Worm (Caenorhabditis elegans): Measurements from ENCODE around the gene him-6.
"Not testable (repeated sequence)": the region's sequence is repeated elsewhere in the genome, so short reads cannot be mapped to it uniquely, and the experiment has no call there.

him-6 gene

DNA sequence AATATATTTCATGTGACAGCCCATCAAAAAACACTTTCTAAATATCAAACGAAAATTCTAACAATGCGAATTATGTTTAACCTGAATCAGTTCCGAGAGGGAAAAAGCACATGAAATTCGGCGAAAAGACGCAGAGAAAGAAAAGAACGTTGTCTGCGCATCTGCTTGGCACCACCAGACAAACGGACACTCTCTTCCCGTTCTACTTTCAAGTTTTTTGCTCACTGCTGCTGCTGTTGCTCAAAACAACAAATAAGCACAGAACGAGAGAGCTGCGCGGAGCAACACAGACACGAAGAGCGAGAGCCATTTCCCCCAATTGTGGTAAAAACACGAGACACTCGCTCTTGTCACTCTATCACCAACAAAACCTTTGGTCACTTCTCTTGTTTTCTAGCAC lies 25.8 kb upstream of the him-6 start:
- peak; percentile 33 for TF ChIP-seq lin-39 (tag; optimal IDR thresholded peaks at IDR 0.05)
- peak; percentile 67 for TF ChIP-seq fkh-10 (GFP tag; optimal IDR thresholded peaks at IDR 0.05)
- no peak for TF ChIP-seq nhr-25 (tag; optimal IDR thresholded peaks at IDR 0.05)
- no peak for TF ChIP-seq ama-1 (optimal IDR thresholded peaks at IDR 0.05)
- no peak for TF ChIP-seq unc-62 (GFP tag; optimal IDR thresholded peaks at IDR 0.05)
- TF ChIP-seq eor-1 (tag; optimal IDR thresholded peaks at IDR 0.05): no peak

DNA sequence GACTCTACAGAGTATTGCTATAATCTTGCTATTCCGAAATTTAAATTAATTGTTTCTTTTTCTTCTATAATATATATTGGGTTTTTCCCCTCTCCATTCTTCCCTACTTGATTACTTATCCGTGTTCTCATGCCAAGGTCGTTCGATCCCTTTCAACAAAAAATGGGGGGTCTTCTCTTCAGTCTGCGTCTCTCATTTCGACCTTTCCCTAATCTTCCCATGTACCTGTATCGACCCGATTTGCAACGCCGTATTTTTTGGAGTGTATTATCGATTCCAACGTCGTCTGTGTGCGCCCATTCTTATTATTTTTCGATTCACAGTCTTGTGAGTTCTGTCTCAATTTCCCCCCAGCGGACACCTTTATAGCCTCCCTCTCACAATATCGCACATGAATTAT lies 22.8 kb upstream of the him-6 start:
- TF ChIP-seq egl-5 (tag; optimal IDR thresholded peaks at IDR 0.05) (no peak), fkh-2 (tag; optimal IDR thresholded peaks at IDR 0.05) (no peak), nhr-23 (tag; optimal IDR thresholded peaks at IDR 0.05) (peak; percentile 24), ceh-82 (tag; optimal IDR thresholded peaks at IDR 0.05) (no peak), ceh-9 (tag; optimal IDR thresholded peaks at IDR 0.05) (no peak), snpc-4 (tag; optimal IDR thresholded peaks at IDR 0.05) (no peak), nhr-25 (tag; optimal IDR thresholded peaks at IDR 0.05) (peak; percentile 53), R02D3.7 (tag; optimal IDR thresholded peaks at IDR 0.05) (no peak), skn-1 (tag; optimal IDR thresholded peaks at IDR 0.05) (no peak), elt-3 (tag; optimal IDR thresholded peaks at IDR 0.05) (no peak), elt-2 (tag; optimal IDR thresholded peaks at IDR 0.05) (no peak), nhr-77 (tag; optimal IDR thresholded peaks at IDR 0.05) (no peak), nhr-76 (tag; optimal IDR thresholded peaks at IDR 0.05) (no peak), nhr-67 (tag; optimal IDR thresholded peaks at IDR 0.05) (no peak), ZK546.5 (tag; optimal IDR thresholded peaks at IDR 0.05) (no peak), lin-15B (tag; optimal IDR thresholded peaks at IDR 0.05) (no peak), ceh-28 (tag; optimal IDR thresholded peaks at IDR 0.05) (peak; percentile 57), nfya-1 (tag; optimal IDR thresholded peaks at IDR 0.05; ENCODE audit: insufficient read depth) (no peak), fkh-10 (GFP tag; optimal IDR thresholded peaks at IDR 0.05) (no peak)

DNA sequence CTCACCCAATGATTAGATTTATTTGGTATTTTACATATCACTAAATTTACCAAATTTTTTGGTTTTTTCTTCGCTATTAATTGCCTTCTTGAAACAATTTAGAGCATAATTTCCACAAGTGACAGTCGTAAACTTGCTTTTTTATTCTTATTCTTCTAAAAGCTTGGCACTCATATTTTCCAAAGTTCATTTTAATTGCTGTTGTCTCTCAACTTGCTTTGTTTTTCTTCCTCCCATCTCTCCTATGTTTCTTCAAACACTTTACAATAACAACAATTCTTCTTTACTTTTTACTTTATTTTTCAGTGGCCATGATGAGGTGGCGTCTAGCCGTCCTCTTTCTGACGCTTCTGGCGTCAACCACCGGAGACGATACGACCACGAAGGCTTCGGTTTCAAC lies 22.2 kb upstream of the him-6 start, which contains the start of gene igdb-2:
TSS of gene igdb-2 (plus strand) at position 301 of the 400 bp plus-strand sequence.
- no peak for TF ChIP-seq fos-1 (tag; optimal IDR thresholded peaks at IDR 0.05)
- no peak for TF ChIP-seq eor-1 (tag; optimal IDR thresholded peaks at IDR 0.05)
- no peak for TF ChIP-seq nhr-23 (tag; optimal IDR thresholded peaks at IDR 0.05)
- no peak for TF ChIP-seq hmg-11 (tag; optimal IDR thresholded peaks at IDR 0.05)
- no peak for TF ChIP-seq nhr-67 (tag; optimal IDR thresholded peaks at IDR 0.05)
- no peak for TF ChIP-seq jun-1 (tag; optimal IDR thresholded peaks at IDR 0.05)
- no peak for TF ChIP-seq pha-4 (tag; optimal IDR thresholded peaks at IDR 0.05)
- no peak for TF ChIP-seq nfya-1 (tag; optimal IDR thresholded peaks at IDR 0.05; ENCODE audit: insufficient read depth)
- TF ChIP-seq mml-1 (tag; optimal IDR thresholded peaks at IDR 0.05): no peak
- TF ChIP-seq mdl-1 (tag; optimal IDR thresholded peaks at IDR 0.05): no peak
- TF ChIP-seq R02D3.7 (tag; optimal IDR thresholded peaks at IDR 0.05): no peak
- TF ChIP-seq sea-2 (GFP tag; optimal IDR thresholded peaks at IDR 0.05): no peak
- no peak for TF ChIP-seq lsy-12 (tag; optimal IDR thresholded peaks at IDR 0.05)
- TF ChIP-seq ama-1 (optimal IDR thresholded peaks at IDR 0.05): no peak
- TF ChIP-seq elt-3 (tag; optimal IDR thresholded peaks at IDR 0.05): no peak
- no peak for TF ChIP-seq egl-5 (tag; optimal IDR thresholded peaks at IDR 0.05)
- TF ChIP-seq tbx-2 (tag; optimal IDR thresholded peaks at IDR 0.05): no peak
- no peak for TF ChIP-seq ztf-4 (tag; optimal IDR thresholded peaks at IDR 0.05)
- no peak for TF ChIP-seq egl-27 (tag; optimal IDR thresholded peaks at IDR 0.05)
- no peak for TF ChIP-seq ceh-9 (tag; optimal IDR thresholded peaks at IDR 0.05)

DNA sequence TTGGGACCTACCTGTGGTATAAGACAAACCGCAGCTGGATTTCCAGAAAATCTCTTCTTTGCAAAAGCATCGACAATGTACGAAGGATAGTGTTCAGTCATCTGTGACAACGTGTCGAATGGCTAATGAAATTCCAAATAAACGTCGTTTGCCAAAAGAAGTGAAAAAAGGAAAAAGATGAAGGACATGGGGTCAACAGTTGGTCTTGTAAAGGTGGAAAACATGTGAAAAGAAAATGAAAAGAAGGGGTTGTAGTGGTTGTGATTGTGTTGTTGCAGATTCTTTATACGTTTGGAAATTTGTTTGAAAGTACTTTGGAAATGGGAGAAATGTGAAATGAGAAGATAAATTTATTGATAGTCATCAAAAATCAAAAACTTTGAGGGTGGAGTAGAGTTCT lies 13.6 kb upstream of the him-6 start, which contains the start of gene T04A11.1:
TSS of gene T04A11.1 (minus strand) at position 101 of the 400 bp plus-strand sequence.
- TF ChIP-seq nfya-1 (tag; optimal IDR thresholded peaks at IDR 0.05; ENCODE audit: insufficient read depth); unc-39 (tag; optimal IDR thresholded peaks at IDR 0.05); nhr-237 (tag; optimal IDR thresholded peaks at IDR 0.05): not testable (repeated sequence)

DNA sequence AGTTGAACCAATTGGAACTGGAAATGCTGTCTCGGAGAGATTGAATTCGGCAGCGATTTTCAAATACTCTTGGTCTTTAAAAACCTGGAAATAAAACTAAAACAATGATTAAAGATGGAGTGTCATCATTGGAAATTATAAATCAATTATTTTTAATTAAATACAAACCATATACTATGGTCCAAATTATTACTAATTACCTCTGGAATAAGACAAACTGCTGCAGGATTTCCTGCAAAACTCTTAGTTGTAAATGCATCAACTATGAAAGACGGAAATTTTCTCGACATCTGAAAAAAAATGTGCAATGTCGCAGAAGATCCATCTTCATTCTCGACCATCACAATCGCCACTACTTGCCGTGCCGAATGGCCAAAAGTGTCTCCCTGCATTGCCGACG lies 11.9 kb upstream of the him-6 start, which contains the start of gene igdb-1:
TSS of gene igdb-1 (plus strand) at position 301 of the 400 bp plus-strand sequence.
- not testable (repeated sequence) for TF ChIP-seq fkh-2, skn-1, mdl-1 (tag; optimal IDR thresholded peaks at IDR 0.05)
